Fruit fly (Drosophila melanogaster) whole organism, embryonic: ENCODE data around the gene CG43407.

Experiments
- Abd-B ChIP-seq: fragments of 200-800 bp; sonication (Bioruptor generic); optimal IDR thresholded peaks from 2 replicates; lab custom pipeline; 2018; ENCODE audit warnings: missing biosample characterization, mild to moderate bottlenecking, missing genetic modification characterization, moderate library complexity
- Blimp-1 ChIP-seq: fragments of 200-800 bp; sonication (Bioruptor generic); optimal IDR thresholded peaks from 3 replicates; lab custom pipeline; 2018; ENCODE audit warnings: missing biosample characterization, missing genetic modification characterization, mild to moderate bottlenecking, moderate library complexity, missing genetic modification reagents
- CG11504 ChIP-seq: fragments of 200-800 bp; sonication (Bioruptor generic); optimal IDR thresholded peaks from 3 replicates; lab custom pipeline; 2019; ENCODE audit warnings: missing biosample characterization, mild to moderate bottlenecking, missing genetic modification characterization, moderate library complexity
- CG12391 ChIP-seq: fragments of 200-800 bp; sonication (Bioruptor generic); optimal IDR thresholded peaks from 3 replicates; lab custom pipeline; 2018; ENCODE audit warnings: missing biosample characterization, mild to moderate bottlenecking, missing genetic modification characterization, moderate library complexity
- CG12659 ChIP-seq: fragments of 200-800 bp; sonication (Bioruptor generic); optimal IDR thresholded peaks from 3 replicates; lab custom pipeline; 2017; ENCODE audit warnings: mild to moderate bottlenecking, missing biosample characterization, missing genetic modification reagents, missing genetic modification characterization
- CG13424 ChIP-seq: fragments of 200-800 bp; sonication (Bioruptor generic); optimal IDR thresholded peaks from 2 replicates; lab custom pipeline; 2019; ENCODE audit warnings: missing biosample characterization, mild to moderate bottlenecking, missing genetic modification characterization, moderate library complexity
- CG15011 ChIP-seq: fragments of 200-800 bp; sonication (Bioruptor generic); optimal IDR thresholded peaks from 3 replicates; lab custom pipeline; 2018; ENCODE audit warnings: missing biosample characterization, mild to moderate bottlenecking, missing genetic modification characterization
- CG15269 ChIP-seq: fragments of 200-800 bp; sonication (Bioruptor generic); optimal IDR thresholded peaks from 2 replicates; lab custom pipeline; 2018; ENCODE audit warnings: missing biosample characterization, mild to moderate bottlenecking, missing genetic modification characterization, moderate library complexity
- CG16779 ChIP-seq: fragments of 200-800 bp; sonication (Bioruptor generic); IDR thresholded peaks from 2 replicates; pipeline ENCODE4 v1.3.6; 2022; ENCODE audit warnings: missing biosample characterization, missing genetic modification characterization
- CG17361 ChIP-seq: fragments of 200-800 bp; sonication (Bioruptor generic); IDR thresholded peaks from 3 replicates; pipeline ENCODE4 v1.3.6; 2022; ENCODE audit warnings: missing biosample characterization, missing genetic modification characterization
- CG17829 ChIP-seq: fragments of 200-800 bp; optimal IDR thresholded peaks from 2 replicates; lab custom pipeline; 2019; ENCODE audit warnings: missing biosample characterization, mild to moderate bottlenecking, missing genetic modification characterization, moderate library complexity
- CG2712 ChIP-seq: fragments of 200-800 bp; optimal IDR thresholded peaks from 3 replicates; lab custom pipeline; 2019; ENCODE audit warnings: missing biosample characterization, mild to moderate bottlenecking, missing genetic modification characterization, moderate library complexity
- CG2875 ChIP-seq: fragments of 200-800 bp; sonication (Bioruptor generic); optimal IDR thresholded peaks from 2 replicates; lab custom pipeline; 2017; ENCODE audit warnings: missing biosample characterization, mild to moderate bottlenecking, missing genetic modification characterization, missing genetic modification reagents
- CG4617 ChIP-seq: fragments of 200-800 bp; sonication (Bioruptor generic); optimal IDR thresholded peaks from 3 replicates; lab custom pipeline; 2016; ENCODE audit warnings: missing biosample characterization, missing genetic modification characterization, borderline replicate concordance
- CG8281 ChIP-seq: fragments of 200-800 bp; sonication (Bioruptor generic); optimal IDR thresholded peaks from 2 replicates; lab custom pipeline; 2018; ENCODE audit warnings: missing biosample characterization, mild to moderate bottlenecking, missing genetic modification characterization, moderate library complexity
- CG9817 ChIP-seq: fragments of 200-800 bp; sonication (Bioruptor generic); optimal IDR thresholded peaks from 2 replicates; lab custom pipeline; 2018; ENCODE audit warnings: missing biosample characterization, mild to moderate bottlenecking, missing genetic modification characterization, moderate library complexity
- Camta ChIP-seq: fragments of 200-800 bp; sonication (Bioruptor generic); optimal IDR thresholded peaks from 2 replicates; lab custom pipeline; 2016; ENCODE audit warnings: missing biosample characterization, missing genetic modification characterization
- CoRest ChIP-seq: fragments of 200-800 bp; sonication (Bioruptor generic); optimal IDR thresholded peaks from 3 replicates; lab custom pipeline; 2018; ENCODE audit warnings: missing biosample characterization, mild to moderate bottlenecking, missing genetic modification characterization, moderate library complexity
- Doc2 ChIP-seq: fragments of 200-800 bp; sonication (Bioruptor generic); IDR thresholded peaks from 2 replicates; pipeline ENCODE4 v1.3.6; 2022; ENCODE audit warnings: missing biosample characterization, missing genetic modification characterization
- Eip74EF ChIP-seq, 2 experiments: fragments of 200-800 bp in 1 of 2; fragments of >200 bp in 1 of 2; sonication (Bioruptor generic) in 1 of 2; optimal IDR thresholded peaks; 2 replicates each; lab custom pipeline; 2017 to 2019; ENCODE audit warnings: missing biosample characterization in 2 of 2, missing genetic modification characterization in 2 of 2, mild to moderate bottlenecking in 1 of 2, moderate library complexity in 1 of 2
- Hr78 ChIP-seq, 2 experiments: fragments of 200-800 bp in 1 of 2; fragments of >200 bp in 1 of 2; sonication (Bioruptor generic) in 1 of 2; optimal IDR thresholded peaks; 2 replicates each; lab custom pipeline; 2017 to 2019; ENCODE audit warnings: missing biosample characterization in 2 of 2, missing genetic modification characterization in 2 of 2, mild to moderate bottlenecking in 1 of 2, moderate library complexity in 1 of 2
- Jarid2 ChIP-seq: fragments of 200-800 bp; sonication (Bioruptor generic); optimal IDR thresholded peaks from 3 replicates; lab custom pipeline; 2017; ENCODE audit warnings: mild to moderate bottlenecking, missing biosample characterization, missing genetic modification reagents, missing genetic modification characterization
- Oli ChIP-seq: fragments of 200-800 bp; sonication (Bioruptor generic); optimal IDR thresholded peaks from 2 replicates; lab custom pipeline; 2018; ENCODE audit warnings: missing biosample characterization, mild to moderate bottlenecking, missing genetic modification characterization, moderate library complexity
- Scr ChIP-seq: fragments of 200-800 bp; sonication (Bioruptor generic); IDR thresholded peaks from 2 replicates; pipeline ENCODE4 v1.3.6; 2022; ENCODE audit warnings: missing biosample characterization, missing genetic modification characterization; ENCODE audit not compliant: partially characterized antibody
- Sox100B ChIP-seq: fragments of 200-800 bp; sonication (Bioruptor generic); optimal IDR thresholded peaks from 3 replicates; lab custom pipeline; 2018; ENCODE audit warnings: missing biosample characterization, mild to moderate bottlenecking, missing genetic modification characterization
- Sox102F ChIP-seq: fragments of 200-800 bp; sonication (Bioruptor generic); optimal IDR thresholded peaks from 2 replicates; lab custom pipeline; 2018; ENCODE audit warnings: missing biosample characterization, mild to moderate bottlenecking, missing genetic modification characterization, moderate library complexity
- Stat92E ChIP-seq, 3 experiments: fragments of >200 bp in 2 of 3; fragments of 200-800 bp in 1 of 3; sonication (Bioruptor generic) in 1 of 3; optimal IDR thresholded peaks; 2 replicates each; lab custom pipeline; 2017 to 2019; ENCODE audit warnings: missing biosample characterization in 3 of 3, missing genetic modification characterization in 3 of 3, mild to moderate bottlenecking in 1 of 3, moderate library complexity in 1 of 3
- TFAM ChIP-seq: fragments of 200-800 bp; sonication (Bioruptor generic); optimal IDR thresholded peaks from 2 replicates; lab custom pipeline; 2017; ENCODE audit warnings: missing biosample characterization, missing genetic modification characterization, inconsistent platforms
- Usf ChIP-seq: fragments of 200-800 bp; sonication (Bioruptor generic); optimal IDR thresholded peaks from 2 replicates; lab custom pipeline; 2017; ENCODE audit warnings: missing genotype, missing biosample characterization, missing genetic modification characterization
- Vsx1 ChIP-seq: fragments of 200-800 bp; sonication (Bioruptor generic); optimal IDR thresholded peaks from 2 replicates; lab custom pipeline; 2017; ENCODE audit warnings: missing biosample characterization, mild to moderate bottlenecking, missing genetic modification characterization, missing genetic modification reagents
- Xrp1 ChIP-seq: fragments of 200-800 bp; sonication (Bioruptor generic); IDR thresholded peaks from 2 replicates; pipeline ENCODE4 v1.3.6; 2022; ENCODE audit warnings: missing biosample characterization, missing genetic modification characterization
- ato ChIP-seq: fragments of 200-800 bp; sonication (Bioruptor generic); IDR thresholded peaks from 2 replicates; pipeline ENCODE4 v1.3.6; 2022; ENCODE audit warnings: missing biosample characterization, missing genetic modification characterization; ENCODE audit not compliant: partially characterized antibody
- br ChIP-seq: fragments of >200 bp; optimal IDR thresholded peaks from 2 replicates; lab custom pipeline; 2017
- cas ChIP-seq: fragments of 200-800 bp; sonication (Bioruptor generic); IDR thresholded peaks from 2 replicates; pipeline ENCODE4 v1.3.6; 2022; ENCODE audit warnings: missing biosample characterization, missing genetic modification characterization
- dan ChIP-seq: fragments of 200-800 bp; sonication (Bioruptor generic); IDR thresholded peaks from 2 replicates; pipeline ENCODE4 v1.3.6; 2022; ENCODE audit warnings: missing biosample characterization, missing genetic modification characterization
- dati ChIP-seq: fragments of 200-800 bp; sonication (Bioruptor generic); IDR thresholded peaks from 2 replicates; pipeline ENCODE4 v1.3.6; 2022; ENCODE audit warnings: missing biosample characterization, missing genetic modification characterization
- dpn ChIP-seq, 2 experiments: fragments of 200-800 bp; sonication (Bioruptor generic); optimal IDR thresholded peaks; 3 replicates each; lab custom pipeline; 2016; ENCODE audit warnings: missing biosample characterization in 2 of 2, missing genetic modification characterization in 2 of 2
- dysf ChIP-seq: fragments of 200-800 bp; sonication (Bioruptor generic); IDR thresholded peaks from 3 replicates; pipeline ENCODE4 v1.3.6; 2022; ENCODE audit warnings: missing biosample characterization, missing genetic modification characterization
- en ChIP-seq: fragments of 200-800 bp; sonication (Bioruptor generic); optimal IDR thresholded peaks from 2 replicates; lab custom pipeline; 2016; ENCODE audit warnings: missing biosample characterization, missing genetic modification characterization
- gem ChIP-seq: fragments of 200-800 bp; sonication (Bioruptor generic); optimal IDR thresholded peaks from 2 replicates; lab custom pipeline; 2019; ENCODE audit warnings: missing biosample characterization, mild to moderate bottlenecking, missing genetic modification characterization, moderate library complexity
- hbn ChIP-seq: fragments of 200-800 bp; sonication (Bioruptor generic); IDR thresholded peaks from 2 replicates; pipeline ENCODE4 v1.3.6; 2022; ENCODE audit warnings: missing biosample characterization, missing genetic modification characterization; ENCODE audit not compliant: partially characterized antibody
- lola ChIP-seq, 3 experiments: fragments of >200 bp in 2 of 3; fragments of 200-800 bp in 1 of 3; sonication (Bioruptor generic) in 1 of 3; optimal IDR thresholded peaks; 2 replicates each; lab custom pipeline; 2017 to 2019; ENCODE audit warnings: missing biosample characterization in 3 of 3, missing genetic modification characterization in 3 of 3, mild to moderate bottlenecking in 1 of 3, moderate library complexity in 1 of 3
- lov ChIP-seq, 2 experiments: fragments of 200-800 bp in 1 of 2; fragments of >200 bp in 1 of 2; sonication (Bioruptor generic) in 1 of 2; IDR thresholded peaks in 1 of 2; optimal IDR thresholded peaks in 1 of 2; 2 replicates in 1 of 2; 3 replicates in 1 of 2; pipeline versions ENCODE4 v1.3.6 to Lab custom; 2017 to 2022; ENCODE audit warnings: missing biosample characterization in 1 of 2, missing genetic modification characterization in 1 of 2
- nmo ChIP-seq: fragments of 200-800 bp; sonication (Bioruptor generic); optimal IDR thresholded peaks from 2 replicates; lab custom pipeline; 2018; ENCODE audit warnings: missing biosample characterization, mild to moderate bottlenecking, missing genetic modification characterization, moderate library complexity
- pita ChIP-seq: fragments of 200-800 bp; sonication (Bioruptor generic); optimal IDR thresholded peaks from 2 replicates; lab custom pipeline; 2017; ENCODE audit warnings: missing biosample characterization, mild to moderate bottlenecking, missing genetic modification characterization
- sens ChIP-seq: fragments of 200-800 bp; sonication (Bioruptor generic); peaks from one replicate; lab custom pipeline; 2016; ENCODE audit warnings: missing biosample characterization, missing genetic modification characterization
- sr ChIP-seq: fragments of 200-800 bp; sonication (Bioruptor generic); IDR thresholded peaks from 3 replicates; pipeline ENCODE4 v1.3.6; 2022; ENCODE audit warnings: missing biosample characterization, missing genetic modification characterization
- unpg ChIP-seq: fragments of 200-800 bp; sonication (Bioruptor generic); optimal IDR thresholded peaks from 3 replicates; lab custom pipeline; 2018; ENCODE audit warnings: missing biosample characterization, mild to moderate bottlenecking, missing genetic modification characterization, moderate library complexity

The CG43407 gene

DNA sequence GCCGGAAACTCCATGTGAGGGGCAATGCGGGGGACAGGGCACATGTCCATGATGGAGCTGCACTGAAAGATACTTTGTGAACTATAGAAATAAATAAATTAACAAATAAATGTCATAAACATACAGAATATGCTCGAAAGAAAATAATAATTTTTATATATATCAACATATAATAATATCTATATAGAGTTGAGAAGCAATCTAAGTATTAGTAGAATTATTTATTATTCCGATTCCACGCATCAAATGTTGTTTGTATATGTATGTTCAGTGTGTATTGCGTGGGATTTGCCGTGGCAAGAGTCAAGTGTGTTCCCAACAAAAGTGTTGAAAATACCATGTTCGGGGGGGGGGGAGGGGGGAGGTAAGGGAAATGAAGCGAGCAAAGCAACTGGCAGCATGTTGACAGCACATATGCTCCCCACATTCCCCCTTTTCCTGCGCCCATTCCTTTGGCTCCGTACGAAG lies 3.7 kb upstream of the CG43407 start (continued):
- 0 out of 3 replicates have a peak, but pooled peaks have one; percentile 8 for TF ChIP-seq dysf (GFP tag; lab: Robert Waterston, UW)
- peak; percentile 68 for TF ChIP-seq gem
- no peak for TF ChIP-seq dati (GFP tag; lab: Robert Waterston, UW)
- peak in 1 of 3 experiments; percentile 61 for TF ChIP-seq lola (GFP tag; optimal IDR thresholded peaks at IDR 0.05; lab: Kevin White, UChicago)
- no peak for TF ChIP-seq Usf (GFP tag; lab: Kevin White, UChicago)
- TF ChIP-seq Vsx1, result no peak
- TF ChIP-seq CG12391 (tag; lab: Kevin White, UChicago), result peak; percentile 66
- TF ChIP-seq Sox102F, result peak; percentile 58
- peak; percentile 70 for TF ChIP-seq Xrp1 (GFP tag; lab: Robert Waterston, UW)
- TF ChIP-seq lov (optimal IDR thresholded peaks at IDR 0.05; lab: Kevin White, UChicago), result no peak
- no peak for TF ChIP-seq lov (GFP tag; IDR thresholded peaks at IDR 0.05; lab: Robert Waterston, UW)
- peak in 1 of 2 experiments; percentile 36 for TF ChIP-seq Hr78 (GFP tag; optimal IDR thresholded peaks at IDR 0.05; lab: Kevin White, UChicago)
- no peak for TF ChIP-seq Stat92E (GFP tag; optimal IDR thresholded peaks at IDR 0.05; lab: Kevin White, UChicago)
- TF ChIP-seq CG15269, result peak; percentile 26
- peak; percentile 24 for TF ChIP-seq CoRest (tag; lab: Kevin White, UChicago)
- no peak for TF ChIP-seq TFAM (GFP tag; lab: Kevin White, UChicago)
- peak in 1 of 2 experiments; percentile 1 for TF ChIP-seq dpn (GFP tag; optimal IDR thresholded peaks at IDR 0.05; lab: Kevin White, UChicago)
- TF ChIP-seq CG16779 (GFP tag; lab: Robert Waterston, UW), result no peak
- TF ChIP-seq unpg, result peak; percentile 39
- no peak for TF ChIP-seq CG4617 (GFP tag; lab: Kevin White, UChicago)
- TF ChIP-seq en, result no peak
- peak; percentile 88 for TF ChIP-seq CG11504 (tag; lab: Kevin White, UChicago)
- no peak for TF ChIP-seq Scr (GFP tag; lab: Robert Waterston, UW)
- no peak for TF ChIP-seq Jarid2
- peak; percentile 32 for TF ChIP-seq Oli (tag; lab: Kevin White, UChicago)
- peak; percentile 71; the same call in 1 of the 3 replicates for TF ChIP-seq sr (GFP tag; lab: Robert Waterston, UW)
- TF ChIP-seq nmo (GFP tag; lab: Kevin White, UChicago), result peak; percentile 48
- no peak for TF ChIP-seq pita (GFP tag; lab: Kevin White, UChicago)
- peak; percentile 66 for TF ChIP-seq CG17829 (tag; lab: Kevin White, UChicago)
- TF ChIP-seq Doc2 (GFP tag; lab: Robert Waterston, UW), result no peak
- peak; percentile 6 for TF ChIP-seq CG13424 (tag; lab: Kevin White, UChicago)
- TF ChIP-seq Abd-B (GFP tag; lab: Kevin White, UChicago), result no peak
- peak; percentile 66 for TF ChIP-seq CG17361 (GFP tag; lab: Robert Waterston, UW)
- TF ChIP-seq Eip74EF (GFP tag; optimal IDR thresholded peaks at IDR 0.05; lab: Kevin White, UChicago), result peak in 1 of 2 experiments; percentile 48
- no peak for TF ChIP-seq cas
- TF ChIP-seq Camta, result no peak
- TF ChIP-seq ato, result no peak
- no peak for TF ChIP-seq CG8281 (tag; lab: Kevin White, UChicago)
- TF ChIP-seq Sox100B (GFP tag; lab: Kevin White, UChicago), result peak; percentile 22
- TF ChIP-seq Blimp-1 (GFP tag; lab: Kevin White, UChicago), result peak; percentile 52
- TF ChIP-seq CG2875, result no peak
- TF ChIP-seq dan (GFP tag; lab: Robert Waterston, UW), result no peak
- peak; percentile 77 for TF ChIP-seq CG2712 (tag; lab: Kevin White, UChicago)
- no peak for TF ChIP-seq CG9817 (tag; lab: Kevin White, UChicago)
- TF ChIP-seq hbn (GFP tag; lab: Robert Waterston, UW), result no peak
- peak; percentile 10 for TF ChIP-seq CG12659 (GFP tag; lab: Kevin White, UChicago)
- TF ChIP-seq CG15011 (GFP tag; lab: Kevin White, UChicago), result no peak
- TF ChIP-seq sens (GFP tag; lab: Kevin White, UChicago), result peak; percentile 69
- TF ChIP-seq br, result no peak
